Worm (Caenorhabditis elegans) whole organism, L2 larva: ENCODE measurements around the gene K06A4.2.

Experiments
- C34F6.9 ChIP-seq: fragments of 150-350 bp; optimal IDR thresholded peaks from 2 replicates; lab custom pipeline; 2014; ENCODE audit warnings: missing biosample characterization, missing genetic modification characterization
- ZK546.5 ChIP-seq: sonication (generic microtip); optimal IDR thresholded peaks from 2 replicates; lab custom pipeline; 2017; ENCODE audit warnings: missing biosample characterization, missing genetic modification characterization
- alr-1 ChIP-seq: fragments of 150-350 bp; optimal IDR thresholded peaks from 2 replicates; lab custom pipeline; 2014; ENCODE audit warnings: missing biosample characterization, missing genetic modification characterization
- ceh-82 ChIP-seq: fragments of 150-350 bp; optimal IDR thresholded peaks from 2 replicates; lab custom pipeline; 2014; ENCODE audit warnings: missing biosample characterization, missing genetic modification characterization
- elt-3 ChIP-seq: sonication (generic microtip); optimal IDR thresholded peaks from 2 replicates; lab custom pipeline; 2017; ENCODE audit warnings: missing biosample characterization, missing genetic modification characterization
- gmeb-1 ChIP-seq: fragments of 150-350 bp; optimal IDR thresholded peaks from 2 replicates; lab custom pipeline; 2014; ENCODE audit warnings: missing biosample characterization, missing genetic modification characterization
- lin-13 ChIP-seq: fragments of 150-350 bp; optimal IDR thresholded peaks from 2 replicates; lab custom pipeline; 2014; ENCODE audit warnings: missing biosample characterization, missing genetic modification reagents, missing genetic modification characterization
- nhr-11 ChIP-seq: fragments of 150-350 bp; optimal IDR thresholded peaks from 2 replicates; lab custom pipeline; 2014; ENCODE audit warnings: missing biosample characterization, missing genetic modification characterization
- skn-1 ChIP-seq: sonication (generic microtip); optimal IDR thresholded peaks from 2 replicates; lab custom pipeline; 2017; ENCODE audit warnings: missing biosample characterization, missing genetic modification characterization
- snpc-4 ChIP-seq: fragments of 150-350 bp; optimal IDR thresholded peaks from 2 replicates; lab custom pipeline; 2014; ENCODE audit warnings: missing biosample characterization, missing genetic modification characterization
- unc-55 ChIP-seq: fragments of 150-350 bp; sonication (generic microtip); optimal IDR thresholded peaks from 3 replicates; lab custom pipeline; 2014; ENCODE audit warnings: missing biosample characterization, missing genetic modification reagents, missing genetic modification characterization
- unc-62 ChIP-seq: fragments of 150-350 bp; optimal IDR thresholded peaks from 2 replicates; lab custom pipeline; 2014; ENCODE audit warnings: missing biosample characterization, missing genetic modification reagents, missing genetic modification characterization

ce11 chrV:9491440-9492160 is 7.6 kb downstream of the K06A4.2 start, which contains the start of gene K06A4.7:
- TF ChIP-seq alr-1 (tag; lab: Kevin White, UChicago) (no peak), ceh-82 (tag; lab: Kevin White, UChicago) (no peak), snpc-4 (no peak), gmeb-1 (tag; lab: Kevin White, UChicago) (no peak), elt-3 (tag; lab: Kevin White, UChicago) (no peak), ZK546.5 (no peak), lin-13 (GFP tag; lab: Kevin White, UChicago) (no peak), C34F6.9 (no peak), skn-1 (tag; lab: Kevin White, UChicago) (no peak), unc-62 (GFP tag; lab: Kevin White, UChicago) (no peak), nhr-11 (tag; lab: Kevin White, UChicago) (no peak), unc-55 (GFP tag; lab: Kevin White, UChicago) (no peak)
